Fruit fly (Drosophila melanogaster) Kc167 (cell line): ENCODE results near the gene CG15423.

ENCODE experiments used
- Myc ChIP-seq: fragments of >200 bp; optimal IDR thresholded peaks from 2 replicates; lab custom pipeline; 2017; ENCODE audit warnings: missing external identifiers
- Sin3A ChIP-seq: fragments of >200 bp; optimal IDR thresholded peaks from 2 replicates; lab custom pipeline; 2018; ENCODE audit warnings: missing external identifiers
- h ChIP-seq: fragments of >200 bp; optimal IDR thresholded peaks from 3 replicates; lab custom pipeline; 2018; ENCODE audit warnings: missing external identifiers
- insv ChIP-seq: fragments of >200 bp; optimal IDR thresholded peaks from 3 replicates; lab custom pipeline; 2018; ENCODE audit warnings: missing external identifiers
- psq ChIP-seq: fragments of >200 bp; optimal IDR thresholded peaks from 2 replicates; lab custom pipeline; 2017; ENCODE audit warnings: missing external identifiers
- ttk ChIP-seq: sonication (Bioruptor generic); optimal IDR thresholded peaks from 2 replicates; lab custom pipeline; 2017; ENCODE audit warnings: missing external identifiers

The CG15423 gene

dm6 chr2L:4021608-4022342, 15.9 kb downstream of the CG15423 start:
- TF ChIP-seq Myc (no peak), Sin3A (no peak), h (lab: Kevin White, UChicago) (no peak), insv (lab: Kevin White, UChicago) (no peak), psq (no peak), ttk (no peak)

DNA sequence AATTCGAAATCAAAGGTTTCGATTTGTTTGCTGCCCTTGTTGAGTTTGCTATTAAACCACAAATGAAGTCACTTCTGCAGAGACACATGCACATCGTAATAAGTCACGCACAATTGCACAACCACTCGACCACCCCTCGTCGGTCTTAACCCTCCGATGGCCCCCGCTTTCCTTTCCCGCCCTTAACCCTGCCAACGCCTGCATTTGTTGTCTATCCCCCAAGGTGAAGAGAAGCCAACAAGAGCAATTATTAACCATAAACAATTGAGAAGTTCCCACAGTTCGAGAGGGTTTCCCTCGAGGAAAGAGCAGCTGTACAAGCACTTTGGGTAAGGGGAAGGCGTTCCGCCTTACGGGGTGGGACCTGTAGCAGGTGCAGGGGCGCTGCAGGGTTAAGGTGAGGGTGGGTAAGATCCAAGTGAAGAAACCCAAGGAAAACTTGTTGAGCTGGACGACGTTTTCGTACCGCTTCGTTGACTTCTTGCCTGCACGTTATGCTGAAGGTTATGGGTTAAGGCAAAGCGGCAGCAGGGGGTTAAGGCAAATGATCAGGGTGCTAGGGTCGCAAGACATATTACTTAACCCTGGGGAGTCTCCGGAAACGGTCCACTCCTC, 17.6 kb downstream of the CG15423 start:
- TF ChIP-seq h (lab: Kevin White, UChicago) (no peak), Sin3A (no peak), ttk (no peak), Myc (no peak), insv (lab: Kevin White, UChicago) (no peak), psq (no peak)

dm6 chr2L:4025077-4025476, 19.2 kb downstream of the CG15423 start:
- TF ChIP-seq ttk (no peak), insv (lab: Kevin White, UChicago) (no peak), Sin3A (no peak), h (lab: Kevin White, UChicago) (no peak), Myc (no peak), psq (no peak)

- no peak for TF ChIP-seq ttk
- TF ChIP-seq Sin3A: no peak
- TF ChIP-seq psq: no peak
- TF ChIP-seq h (lab: Kevin White, UChicago): no peak
- no peak for TF ChIP-seq Myc
- TF ChIP-seq insv (lab: Kevin White, UChicago): no peak
Measured at dm6 chr2L:4028026-4028425, 22.2 kb downstream of the CG15423 start.

DNA sequence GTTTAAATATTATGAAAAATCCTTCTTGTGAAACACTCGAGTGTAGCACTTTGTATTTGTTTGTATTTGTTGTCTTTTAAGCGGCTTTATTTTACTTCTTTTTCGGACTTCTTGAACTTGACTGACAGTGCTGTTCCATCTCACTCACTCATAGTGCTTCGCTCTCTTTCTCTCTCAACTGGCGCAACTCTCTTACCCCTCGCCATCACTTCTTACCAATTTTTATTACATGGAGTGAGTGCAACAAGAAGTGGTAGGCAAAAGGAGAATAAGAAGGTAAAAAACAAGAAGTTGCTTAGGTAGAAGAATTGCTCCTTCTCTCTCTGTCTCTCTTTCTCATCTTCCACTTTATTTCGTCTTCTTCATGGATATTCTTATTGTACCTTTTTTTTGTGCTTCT, 22.9 kb downstream of the CG15423 start:
- TF ChIP-seq psq: no peak
- no peak for TF ChIP-seq h (lab: Kevin White, UChicago)
- TF ChIP-seq insv (lab: Kevin White, UChicago): no peak
- TF ChIP-seq ttk: no peak
- TF ChIP-seq Myc: no peak
- no peak for TF ChIP-seq Sin3A

DNA sequence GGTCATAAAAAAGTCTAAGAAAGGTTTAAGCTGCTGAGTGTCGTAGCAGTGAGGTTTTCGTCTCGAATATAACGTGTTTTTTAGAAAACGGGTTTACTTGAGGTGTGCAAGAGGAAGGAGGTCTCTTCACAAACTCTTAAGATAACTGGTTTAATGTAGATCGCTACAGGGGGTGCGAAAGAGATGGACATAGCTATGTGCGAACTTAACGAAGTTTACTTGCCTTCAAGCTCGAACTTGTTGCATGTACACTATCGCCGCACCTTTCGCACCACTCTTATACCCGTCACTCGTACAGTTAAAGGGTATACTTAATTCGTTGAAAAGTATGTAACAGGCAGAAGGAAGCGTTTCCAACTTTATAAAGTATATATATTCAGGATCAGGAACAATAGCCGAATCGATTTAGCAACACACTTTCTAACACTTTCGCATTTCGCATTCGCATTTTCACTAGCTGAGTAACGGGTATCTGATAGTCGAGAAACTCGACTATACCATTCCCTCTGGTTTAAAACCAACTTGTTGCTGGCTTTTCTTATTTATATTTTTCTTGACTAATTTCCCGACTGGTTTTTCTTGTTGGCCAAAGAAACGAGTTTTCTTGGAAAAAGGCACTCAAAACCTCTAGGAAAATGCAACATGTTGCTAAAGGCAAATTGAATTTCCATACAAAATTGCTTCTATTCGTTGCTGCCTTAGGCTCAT, 24.5 kb downstream of the CG15423 start:
- TF ChIP-seq Myc (no peak), h (lab: Kevin White, UChicago) (no peak), ttk (no peak), Sin3A (no peak)

dm6 chr2L:4031203-4032096, 25.6 kb downstream of the CG15423 start, which contains the start of gene ed:
Gene ed, plus strand, starts transcription at chr2L:4031377.
- TF ChIP-seq Myc: no peak
- no peak for TF ChIP-seq ttk
- no peak for TF ChIP-seq Sin3A

dm6 chr2L:4034300-4034699, 28.5 kb downstream of the CG15423 start:
- TF ChIP-seq Myc (no peak), h (lab: Kevin White, UChicago) (no peak), insv (lab: Kevin White, UChicago) (no peak)

- TF ChIP-seq ttk (no peak), h (lab: Kevin White, UChicago) (no peak), psq (no peak), Myc (no peak), insv (lab: Kevin White, UChicago) (no peak), Sin3A (no peak)
Measured at dm6 chr2L:4036306-4036705, 30.5 kb downstream of the CG15423 start.

DNA sequence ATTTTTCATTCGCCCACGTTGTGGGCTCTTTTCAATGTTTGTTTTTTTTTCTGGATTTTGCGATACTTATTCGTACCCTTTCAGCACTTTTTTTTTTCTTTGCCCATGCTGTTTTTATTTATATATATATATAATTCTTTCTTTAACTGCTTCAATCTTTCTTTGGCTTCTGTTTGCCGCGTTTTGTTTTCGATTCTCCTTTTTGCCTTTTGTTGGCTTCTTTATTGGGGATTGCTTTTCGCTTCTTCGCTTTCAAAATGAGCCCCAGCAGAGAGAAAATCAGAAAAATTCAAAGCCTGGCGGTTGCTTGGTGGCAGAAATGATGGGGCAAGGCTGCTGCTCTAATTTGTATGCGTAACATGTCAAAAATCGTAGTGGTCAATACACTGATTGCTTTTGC, 31.2 kb downstream of the CG15423 start:
- TF ChIP-seq ttk (no peak), Sin3A (no peak), psq (no peak), h (lab: Kevin White, UChicago) (no peak), insv (lab: Kevin White, UChicago) (no peak), Myc (no peak)

DNA sequence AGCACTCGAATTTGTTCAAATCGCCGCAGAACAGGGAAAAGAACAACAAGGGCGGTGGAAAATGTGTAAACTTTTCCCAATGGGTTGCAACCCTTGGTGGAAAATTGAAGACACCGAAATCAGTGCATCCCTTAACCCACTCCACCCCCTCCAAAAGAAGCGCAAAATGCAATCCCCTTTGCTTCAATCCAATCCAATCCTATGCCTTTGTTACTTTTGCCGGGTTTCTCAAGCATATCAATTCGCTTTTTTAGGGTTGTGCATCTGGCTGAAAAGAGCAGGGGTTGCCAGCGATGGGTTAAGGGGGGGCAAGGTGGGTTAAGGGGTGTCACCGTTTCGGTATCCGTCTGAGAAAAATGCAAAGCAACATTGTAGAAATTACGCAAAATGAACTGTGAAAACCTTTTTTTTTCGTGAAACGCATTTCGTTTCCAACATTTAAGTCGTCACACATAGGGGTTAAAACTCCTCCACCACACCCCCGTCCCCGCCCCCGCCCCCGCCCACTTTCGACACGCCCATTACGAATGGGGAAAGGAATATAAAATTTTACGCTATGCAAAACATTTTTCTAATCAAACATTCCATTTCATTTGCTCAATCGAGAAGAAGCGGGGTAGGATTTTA, 32.3 kb downstream of the CG15423 start:
- TF ChIP-seq h (lab: Kevin White, UChicago) (no peak), psq (no peak), ttk (no peak), Sin3A (no peak), insv (lab: Kevin White, UChicago) (no peak), Myc (no peak)

- TF ChIP-seq Sin3A (no peak), Myc (no peak), h (lab: Kevin White, UChicago) (no peak), insv (lab: Kevin White, UChicago) (no peak), psq (no peak), ttk (no peak)
Measured at dm6 chr2L:4043052-4043451, 37.2 kb downstream of the CG15423 start.
